Fruit fly (Drosophila melanogaster): ENCODE measurements around the gene Rlip.

Rlip gene

dm6 chr3R:20989657-20990056 is 27.8 kb upstream of the Rlip start (continued):
- no peak for TF ChIP-seq CG6813 (GFP tag; optimal IDR thresholded peaks at IDR 0.05)
- peak; percentile 63 for TF ChIP-seq CG32532 (GFP tag; IDR thresholded peaks at IDR 0.05)
- no peak for TF ChIP-seq C15 (GFP tag; IDR thresholded peaks at IDR 0.05)
- peak; percentile 24; the same call in 1 of the 2 replicates for TF ChIP-seq CG4404 (GFP tag; IDR thresholded peaks at IDR 0.05)
- no peak for TF ChIP-seq MESR4 (GFP tag; optimal IDR thresholded peaks at IDR 0.05)
- TF ChIP-seq ind (GFP tag; optimal IDR thresholded peaks at IDR 0.05), result peak; percentile 40
- TF ChIP-seq Pdp1 (GFP tag; optimal IDR thresholded peaks at IDR 0.05), result peak; percentile 28 to 69
- peak; percentile 43 for TF ChIP-seq Fer3 (tag; optimal IDR thresholded peaks at IDR 0.05)
- TF ChIP-seq Hmx (GFP tag; optimal IDR thresholded peaks at IDR 0.05), result no peak
- no peak for TF ChIP-seq CG15073 (GFP tag; optimal IDR thresholded peaks at IDR 0.05)
- peak; percentile 36 for TF ChIP-seq gro (GFP tag; optimal IDR thresholded peaks at IDR 0.05)
- TF ChIP-seq CG8290 (GFP tag; optimal IDR thresholded peaks at IDR 0.05), result no peak
- no peak for TF ChIP-seq CG8290 (tag; optimal IDR thresholded peaks at IDR 0.05)
- peak; percentile 57 for TF ChIP-seq CG2712 (tag; optimal IDR thresholded peaks at IDR 0.05)
- TF ChIP-seq kay (GFP tag; optimal IDR thresholded peaks at IDR 0.05), result peak; percentile 11
- TF ChIP-seq btn (GFP tag; optimal IDR thresholded peaks at IDR 0.05), result peak; percentile 31
- peak; percentile 68 for TF ChIP-seq CG3281 (GFP tag; optimal IDR thresholded peaks at IDR 0.05)
- no peak for TF ChIP-seq gsb-n (tag; optimal IDR thresholded peaks at IDR 0.05)
- peak in 1 of 2 experiments; percentile 40 for TF ChIP-seq chif (GFP tag; optimal IDR thresholded peaks at IDR 0.05)
- TF ChIP-seq otp (GFP tag; IDR thresholded peaks at IDR 0.05), result no peak
- no peak for TF ChIP-seq CG7963 (GFP tag; IDR thresholded peaks at IDR 0.05; ENCODE audit: partially characterized antibody)
- TF ChIP-seq row (GFP tag; IDR thresholded peaks at IDR 0.05), result peak; percentile 73
- peak; percentile 30; the same call in 1 of the 2 replicates for TF ChIP-seq Xrp1 (GFP tag; IDR thresholded peaks at IDR 0.05)
- TF ChIP-seq CG34422 (GFP tag; IDR thresholded peaks at IDR 0.05), result 0 out of 3 replicates have a peak, but pooled peaks have one; percentile 36
- 0 out of 2 replicates have a peak, but pooled peaks have one; percentile 32 for TF ChIP-seq HLH3B (GFP tag; IDR thresholded peaks at IDR 0.05)
- TF ChIP-seq Chrac-16 (GFP tag; optimal IDR thresholded peaks at IDR 0.05), result peak; percentile 16
- TF ChIP-seq Xbp1 (GFP tag; optimal IDR thresholded peaks at IDR 0.05), result peak; percentile 53
- TF ChIP-seq gem (tag; optimal IDR thresholded peaks at IDR 0.05), result peak; percentile 74
- peak; percentile 23 for TF ChIP-seq ewg (GFP tag; optimal IDR thresholded peaks at IDR 0.05)
- TF ChIP-seq Abd-B (GFP tag; optimal IDR thresholded peaks at IDR 0.05), result peak; percentile 62
- peak; percentile 53; the same call in 1 of the 3 replicates for TF ChIP-seq Dbx (GFP tag; IDR thresholded peaks at IDR 0.05)
- TF ChIP-seq dpn (GFP tag; optimal IDR thresholded peaks at IDR 0.05), result peak; percentile 45 to 54
- TF ChIP-seq Doc2 (GFP tag; IDR thresholded peaks at IDR 0.05), result no peak
- no peak; the same call in 1 of the 2 replicates for TF ChIP-seq MBD-R2 (GFP tag; IDR thresholded peaks at IDR 0.05)
- TF ChIP-seq CG18476 (GFP tag; optimal IDR thresholded peaks at IDR 0.05), result peak; percentile 17

DNA sequence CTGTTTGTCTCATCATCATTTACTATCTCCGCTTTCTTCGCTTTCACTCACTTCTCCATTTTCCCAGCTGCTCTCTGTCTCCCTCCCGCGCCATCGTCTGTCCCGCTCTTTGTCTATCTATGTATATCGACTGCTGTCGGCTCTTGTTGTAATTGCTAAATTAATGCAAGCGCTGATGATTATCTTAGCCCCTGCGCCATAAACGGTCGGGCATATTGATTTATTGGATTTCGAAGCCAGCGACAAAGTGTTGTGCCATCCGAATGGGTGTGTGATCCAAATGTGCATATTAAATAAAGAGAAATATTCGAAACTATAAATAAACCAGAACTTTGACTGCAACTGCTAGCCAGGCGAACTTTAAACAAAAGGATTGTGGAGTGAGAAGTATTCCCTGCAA is 27.1 kb upstream of the Rlip start:
- TF ChIP-seq CG10274 (GFP tag; optimal IDR thresholded peaks at IDR 0.05) (peak; percentile 85), Dref (GFP tag; IDR thresholded peaks at IDR 0.05) (0 out of 2 replicates have a peak, but pooled peaks have one; percentile 5), Ets65A (GFP tag) (peak; percentile 65), Med (GFP tag) (peak; percentile 17), CG17802 (tag; optimal IDR thresholded peaks at IDR 0.05) (no peak)

DNA sequence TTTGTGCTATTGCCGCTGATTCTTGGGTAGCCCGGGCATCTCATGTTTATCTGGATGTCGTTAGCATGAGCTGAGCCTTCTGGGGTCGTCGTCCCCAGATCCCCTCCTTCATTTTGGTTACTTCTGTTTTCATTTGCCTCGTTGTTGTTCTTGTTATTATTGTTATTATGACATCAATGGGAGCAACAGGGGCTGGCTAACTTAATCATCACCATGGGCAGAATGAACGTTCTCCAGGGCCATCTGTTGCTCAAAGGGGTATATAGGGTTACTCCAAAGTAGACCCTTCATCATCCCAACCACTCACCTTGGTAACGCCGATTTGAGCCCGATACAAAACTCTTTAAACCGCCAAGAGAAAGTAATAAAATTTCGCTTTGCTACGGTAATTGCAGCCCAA is 19.2 kb upstream of the Rlip start:
- TF ChIP-seq CG13894 (tag; optimal IDR thresholded peaks at IDR 0.05) (peak; percentile 50), scrt (GFP tag; optimal IDR thresholded peaks at IDR 0.05) (peak; percentile 51), row (GFP tag; IDR thresholded peaks at IDR 0.05) (no peak), Ets65A (GFP tag) (peak; percentile 53), Hsf (GFP tag; optimal IDR thresholded peaks at IDR 0.05) (no peak), Dip2 (GFP tag; IDR thresholded peaks at IDR 0.05) (no peak), CG6813 (GFP tag; optimal IDR thresholded peaks at IDR 0.05) (no peak), Dref (GFP tag; IDR thresholded peaks at IDR 0.05) (0 out of 2 replicates have a peak, but pooled peaks have one; percentile 15), CG4707 (GFP tag; optimal IDR thresholded peaks at IDR 0.05) (no peak), nom (GFP tag; optimal IDR thresholded peaks at IDR 0.05) (no peak), Tbp (GFP tag; optimal IDR thresholded peaks at IDR 0.05) (no peak), Max (GFP tag; optimal IDR thresholded peaks at IDR 0.05) (no peak)
